Fruit fly (Drosophila melanogaster) whole organism, prepupa: ENCODE measurements around the gene CG10405.

Experiments
- Blimp-1 ChIP-seq: fragments of 200-800 bp; sonication (Bioruptor generic); optimal IDR thresholded peaks from 3 replicates; lab custom pipeline; 2017; ENCODE audit warnings: missing biosample characterization, missing genetic modification characterization, mild to moderate bottlenecking, moderate library complexity, missing genetic modification reagents
- CG11762 ChIP-seq: fragments of 200-800 bp; sonication (Bioruptor generic); optimal IDR thresholded peaks from 3 replicates; lab custom pipeline; 2016; ENCODE audit warnings: missing biosample characterization, missing genetic modification characterization; ENCODE audit not compliant: insufficient read depth
- CG16779 ChIP-seq: fragments of 200-800 bp; sonication (Bioruptor generic); optimal IDR thresholded peaks from 3 replicates; lab custom pipeline; 2017; ENCODE audit warnings: missing biosample characterization, mild to moderate bottlenecking, missing genetic modification characterization
- CG6276 ChIP-seq: fragments of 200-800 bp; sonication (Bioruptor generic); optimal IDR thresholded peaks from 2 replicates; lab custom pipeline; 2017; ENCODE audit warnings: missing biosample characterization, mild to moderate bottlenecking, missing genetic modification characterization
- Ets21C ChIP-seq: fragments of 200-800 bp; sonication (Bioruptor generic); optimal IDR thresholded peaks from 3 replicates; lab custom pipeline; 2016; ENCODE audit warnings: missing biosample characterization, missing genetic modification characterization
- Sox102F ChIP-seq: fragments of 200-800 bp; sonication (Bioruptor generic); optimal IDR thresholded peaks from 2 replicates; lab custom pipeline; 2016; ENCODE audit warnings: missing biosample characterization, mild to moderate bottlenecking, missing genetic modification characterization
- Sox15 ChIP-seq: fragments of 200-800 bp; sonication (Bioruptor generic); optimal IDR thresholded peaks from 3 replicates; lab custom pipeline; 2016; ENCODE audit warnings: missing biosample characterization, missing genetic modification characterization
- cyc ChIP-seq: fragments of 200-800 bp; sonication (Bioruptor generic); optimal IDR thresholded peaks from 3 replicates; lab custom pipeline; 2016; ENCODE audit warnings: missing biosample characterization, missing genetic modification characterization
- salr ChIP-seq, 2 experiments: fragments of 200-800 bp; sonication (Bioruptor generic); optimal IDR thresholded peaks; 3 replicates each; lab custom pipeline; 2016 to 2018; ENCODE audit warnings: missing biosample characterization in 2 of 2, missing genetic modification characterization in 2 of 2, mild to moderate bottlenecking in 1 of 2

DNA sequence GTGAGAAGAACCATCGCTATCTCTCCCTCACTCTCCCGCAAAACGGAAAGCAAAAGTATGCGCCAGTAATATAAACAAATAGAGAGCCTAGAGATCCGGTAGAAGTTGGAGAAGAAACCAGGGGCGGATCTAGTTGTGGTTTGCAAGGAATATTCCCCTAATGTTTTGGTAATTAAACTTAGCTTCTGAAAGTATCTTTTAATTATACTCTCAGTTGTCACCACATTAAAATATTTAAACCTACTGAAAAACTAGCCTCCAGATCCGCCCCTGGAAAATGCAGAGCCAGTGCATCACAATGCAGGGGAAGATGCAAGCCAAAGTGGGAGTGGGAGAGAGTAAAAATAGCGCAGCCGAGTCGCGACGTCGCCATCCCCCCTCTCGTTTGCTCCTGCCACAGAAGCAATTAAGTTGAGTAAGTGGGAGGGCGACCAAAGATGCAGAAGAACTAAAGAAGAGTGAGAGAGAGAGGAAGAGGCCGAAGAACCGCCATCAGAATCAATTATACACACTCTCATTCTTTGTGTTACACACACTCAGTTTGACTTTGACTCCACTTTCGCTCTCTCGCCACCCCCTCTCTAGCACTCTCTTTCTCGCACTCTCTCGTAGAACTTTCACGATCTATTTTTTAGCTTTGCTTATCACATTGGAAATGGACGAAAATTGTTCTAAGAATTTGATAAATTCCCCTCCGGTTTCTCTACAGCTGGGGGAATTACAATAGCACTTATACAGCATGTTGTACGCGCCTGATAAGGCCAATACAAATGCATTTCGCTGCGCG is 4.9 kb upstream of the CG10405 start:
- TF ChIP-seq CG11762 (GFP tag; lab: Kevin White, UChicago) (peak; percentile 93), Ets21C (peak; percentile 86), Blimp-1 (GFP tag; lab: Kevin White, UChicago) (peak; percentile 37), CG16779 (tag; lab: Kevin White, UChicago) (peak; percentile 94), CG6276 (GFP tag; lab: Kevin White, UChicago) (peak; percentile 89), Sox15 (GFP tag; lab: Kevin White, UChicago) (peak; percentile 96), salr (GFP tag; optimal IDR thresholded peaks at IDR 0.05; lab: Kevin White, UChicago) (peak; percentile 97 to 99), Sox102F (GFP tag; lab: Kevin White, UChicago) (peak; percentile 81), cyc (GFP tag; lab: Kevin White, UChicago) (peak; percentile 95)
